Worm (Caenorhabditis elegans) whole organism, L2 larva: ENCODE measurements around the gene rnf-113.
"Not testable (repeated sequence)": the region's sequence is repeated elsewhere in the genome, so short reads cannot be mapped to it uniquely, and the experiment has no call there.

ENCODE experiments used
- C34F6.9 ChIP-seq: fragments of 150-350 bp; optimal IDR thresholded peaks from 2 replicates; lab custom pipeline; 2014; ENCODE audit warnings: missing biosample characterization, missing genetic modification characterization
- F13H6.1 ChIP-seq: sonication (generic microtip); optimal IDR thresholded peaks from 2 replicates; lab custom pipeline; 2016; ENCODE audit warnings: missing genetic modification characterization, missing compliant biosample characterization
- R02D3.7 ChIP-seq: fragments of 150-350 bp; optimal IDR thresholded peaks from 2 replicates; lab custom pipeline; 2014; ENCODE audit warnings: missing biosample characterization, missing genetic modification characterization
- ZK546.5 ChIP-seq: sonication (generic microtip); optimal IDR thresholded peaks from 2 replicates; lab custom pipeline; 2017; ENCODE audit warnings: missing biosample characterization, missing genetic modification characterization
- alr-1 ChIP-seq: fragments of 150-350 bp; optimal IDR thresholded peaks from 2 replicates; lab custom pipeline; 2014; ENCODE audit warnings: missing biosample characterization, missing genetic modification characterization
- aly-2 ChIP-seq: fragments of 150-350 bp; optimal IDR thresholded peaks from 2 replicates; lab custom pipeline; 2014; ENCODE audit warnings: missing biosample characterization, missing genetic modification characterization
- blmp-1 ChIP-seq: sonication (generic microtip); optimal IDR thresholded peaks from 2 replicates; lab custom pipeline; 2017; ENCODE audit warnings: missing genetic modification characterization, mild to moderate bottlenecking, missing compliant biosample characterization, antibody characterized with exemption, moderate library complexity; ENCODE audit not compliant: insufficient read depth
- ceh-16 ChIP-seq: fragments of 150-350 bp; optimal IDR thresholded peaks from 2 replicates; lab custom pipeline; 2014; ENCODE audit warnings: missing biosample characterization, missing genetic modification characterization
- crh-2 ChIP-seq: sonication (generic microtip); optimal IDR thresholded peaks from 2 replicates; lab custom pipeline; 2017; ENCODE audit warnings: missing biosample characterization, missing genetic modification characterization
- egl-27 ChIP-seq: sonication (generic microtip); optimal IDR thresholded peaks from 3 replicates; lab custom pipeline; 2017; ENCODE audit warnings: missing biosample characterization, missing genetic modification reagents, missing genetic modification characterization
- elt-1 ChIP-seq: fragments of 150-350 bp; optimal IDR thresholded peaks from 2 replicates; lab custom pipeline; 2014; ENCODE audit warnings: missing biosample characterization, missing genetic modification characterization
- elt-3 ChIP-seq: sonication (generic microtip); optimal IDR thresholded peaks from 2 replicates; lab custom pipeline; 2017; ENCODE audit warnings: missing biosample characterization, missing genetic modification characterization
- fos-1 ChIP-seq: fragments of 150-350 bp; optimal IDR thresholded peaks from 2 replicates; lab custom pipeline; 2014; ENCODE audit warnings: missing biosample characterization, missing genetic modification characterization
- gmeb-1 ChIP-seq: fragments of 150-350 bp; optimal IDR thresholded peaks from 2 replicates; lab custom pipeline; 2014; ENCODE audit warnings: missing biosample characterization, missing genetic modification characterization
- lin-11 ChIP-seq: fragments of 150-350 bp; sonication (generic microtip); optimal IDR thresholded peaks from 2 replicates; lab custom pipeline; 2014; ENCODE audit warnings: missing biosample characterization, missing genetic modification characterization, inconsistent platforms, mixed read lengths
- lin-13 ChIP-seq: fragments of 150-350 bp; optimal IDR thresholded peaks from 2 replicates; lab custom pipeline; 2014; ENCODE audit warnings: missing biosample characterization, missing genetic modification reagents, missing genetic modification characterization
- lin-39 ChIP-seq: fragments of 150-350 bp; optimal IDR thresholded peaks from 2 replicates; lab custom pipeline; 2014; ENCODE audit warnings: missing biosample characterization, missing genetic modification reagents, missing genetic modification characterization
- lsy-2 ChIP-seq, 2 experiments: fragments of 150-350 bp in 1 of 2; sonication (generic microtip) in 1 of 2; optimal IDR thresholded peaks; 2 replicates each; lab custom pipeline; 2014 to 2017; ENCODE audit warnings: missing biosample characterization in 2 of 2, missing genetic modification characterization in 2 of 2
- mab-5 ChIP-seq: fragments of 150-350 bp; optimal IDR thresholded peaks from 2 replicates; lab custom pipeline; 2014; ENCODE audit warnings: missing biosample characterization, missing genetic modification characterization
- mbf-1 ChIP-seq: sonication (generic microtip); optimal IDR thresholded peaks from 2 replicates; lab custom pipeline; 2017; ENCODE audit warnings: missing biosample characterization, missing genetic modification characterization
- mdl-1 ChIP-seq, 2 experiments: fragments of 150-350 bp in 1 of 2; sonication (generic microtip) in 1 of 2; optimal IDR thresholded peaks; 2 replicates each; lab custom pipeline; 2017; ENCODE audit warnings: missing biosample characterization in 2 of 2, missing genetic modification characterization in 2 of 2
- nhr-10 ChIP-seq: sonication (generic microtip); optimal IDR thresholded peaks from 2 replicates; lab custom pipeline; 2017; ENCODE audit warnings: missing biosample characterization, missing genetic modification characterization
- nhr-11 ChIP-seq: fragments of 150-350 bp; optimal IDR thresholded peaks from 2 replicates; lab custom pipeline; 2014; ENCODE audit warnings: missing biosample characterization, missing genetic modification characterization
- nhr-12 ChIP-seq: fragments of 150-350 bp; optimal IDR thresholded peaks from 2 replicates; lab custom pipeline; 2014; ENCODE audit warnings: missing biosample characterization, missing genetic modification characterization
- nhr-129 ChIP-seq: fragments of 150-350 bp; optimal IDR thresholded peaks from 2 replicates; lab custom pipeline; 2014; ENCODE audit warnings: missing biosample characterization, missing genetic modification characterization
- nhr-21 ChIP-seq: fragments of 150-350 bp; optimal IDR thresholded peaks from 2 replicates; lab custom pipeline; 2014; ENCODE audit warnings: missing biosample characterization, missing genetic modification characterization
- nhr-23 ChIP-seq: fragments of 150-350 bp; optimal IDR thresholded peaks from 2 replicates; lab custom pipeline; 2014; ENCODE audit warnings: missing biosample characterization, missing genetic modification reagents, missing genetic modification characterization
- nhr-25 ChIP-seq: fragments of 150-350 bp; sonication (generic microtip); optimal IDR thresholded peaks from 3 replicates; lab custom pipeline; 2014; ENCODE audit warnings: missing biosample characterization, missing genetic modification characterization
- nhr-6 ChIP-seq: fragments of 150-350 bp; optimal IDR thresholded peaks from 2 replicates; lab custom pipeline; 2014; ENCODE audit warnings: missing biosample characterization, missing genetic modification characterization
- nhr-77 ChIP-seq: fragments of 150-350 bp; optimal IDR thresholded peaks from 2 replicates; lab custom pipeline; 2014; ENCODE audit warnings: missing biosample characterization, missing genetic modification characterization
- sem-4 ChIP-seq: fragments of 150-350 bp; optimal IDR thresholded peaks from 2 replicates; lab custom pipeline; 2014; ENCODE audit warnings: missing biosample characterization, missing genetic modification reagents, missing genetic modification characterization
- sma-3 ChIP-seq: sonication (generic microtip); optimal IDR thresholded peaks from 2 replicates; lab custom pipeline; 2016; ENCODE audit warnings: missing genetic modification reagents, missing genetic modification characterization, missing compliant biosample characterization
- sma-9 ChIP-seq, 2 experiments: fragments of 150-350 bp in 1 of 2; sonication (generic microtip) in 1 of 2; optimal IDR thresholded peaks; 2 replicates each; lab custom pipeline; 2014 to 2016; ENCODE audit warnings: missing genetic modification characterization in 2 of 2, mild to moderate bottlenecking in 1 of 2, missing biosample characterization in 1 of 2, missing compliant biosample characterization in 1 of 2, missing genetic modification reagents in 1 of 2, moderate library complexity in 1 of 2
- unc-39 ChIP-seq: fragments of 150-350 bp; optimal IDR thresholded peaks from 2 replicates; lab custom pipeline; 2014; ENCODE audit warnings: missing biosample characterization, missing genetic modification characterization
- unc-55 ChIP-seq: fragments of 150-350 bp; sonication (generic microtip); optimal IDR thresholded peaks from 3 replicates; lab custom pipeline; 2014; ENCODE audit warnings: missing biosample characterization, missing genetic modification reagents, missing genetic modification characterization
- unc-62 ChIP-seq: fragments of 150-350 bp; optimal IDR thresholded peaks from 2 replicates; lab custom pipeline; 2014; ENCODE audit warnings: missing biosample characterization, missing genetic modification reagents, missing genetic modification characterization
- zag-1 ChIP-seq: fragments of 150-350 bp; optimal IDR thresholded peaks from 2 replicates; lab custom pipeline; 2014; ENCODE audit warnings: missing biosample characterization, missing genetic modification characterization
- ztf-1 ChIP-seq: fragments of 200-800 bp; sonication (Bioruptor generic); conservative IDR thresholded peaks from 2 replicates; pipeline ENCODE4 v1.3.6; 2022; ENCODE audit warnings: missing genetic modification characterization, missing compliant biosample characterization
- ztf-11 ChIP-seq: sonication (generic microtip); optimal IDR thresholded peaks from 2 replicates; lab custom pipeline; 2017; ENCODE audit warnings: missing biosample characterization, missing genetic modification characterization
- ztf-4 ChIP-seq: fragments of 150-350 bp; optimal IDR thresholded peaks from 2 replicates; lab custom pipeline; 2014; ENCODE audit warnings: missing biosample characterization, missing genetic modification characterization

Gene rnf-113

ce11 chrIII:10758422-10758821 lies 982 bp upstream of the rnf-113 start, which contains the start of gene K01G5.10:
Gene K01G5.10 (minus strand): TSS chrIII:10758522.
- TF ChIP-seq ceh-16, result no peak
- no peak for TF ChIP-seq sma-9 (GFP tag; optimal IDR thresholded peaks at IDR 0.05; lab: Kevin White, UChicago)
- no peak for TF ChIP-seq sma-9 (tag; optimal IDR thresholded peaks at IDR 0.05; lab: Kevin White, UChicago)
- no peak for TF ChIP-seq nhr-12 (tag; lab: Kevin White, UChicago)

- TF ChIP-seq nhr-11 (tag; lab: Kevin White, UChicago), result no peak
- no peak for TF ChIP-seq nhr-12 (tag; lab: Kevin White, UChicago)
- TF ChIP-seq nhr-25 (tag; lab: Kevin White, UChicago), result no peak
- TF ChIP-seq fos-1 (tag; lab: Kevin White, UChicago), result no peak
- no peak for TF ChIP-seq mbf-1 (tag; lab: Kevin White, UChicago)
- no peak for TF ChIP-seq nhr-23 (tag; lab: Kevin White, UChicago)
- no peak for TF ChIP-seq ztf-4
- no peak for TF ChIP-seq unc-62 (GFP tag; lab: Kevin White, UChicago)
- TF ChIP-seq ceh-16, result no peak
- no peak for TF ChIP-seq nhr-129
- TF ChIP-seq mdl-1 (tag; optimal IDR thresholded peaks at IDR 0.05; lab: Kevin White, UChicago), result no peak
- TF ChIP-seq C34F6.9 (tag; lab: Kevin White, UChicago), result no peak
- TF ChIP-seq unc-39 (tag; lab: Kevin White, UChicago), result no peak
- TF ChIP-seq elt-1 (tag; lab: Kevin White, UChicago), result no peak
These were observed 1.9 kb downstream of the rnf-113 start, which contains the start of gene hpl-2 for ce11 chrIII:10755480-10756066. Gene hpl-2 (minus strand): TSS chrIII:10755530.

ce11 chrIII:10754379-10754778 lies 3.1 kb downstream of the rnf-113 start:
- TF ChIP-seq lin-13 (no peak), gmeb-1 (tag; lab: Kevin White, UChicago) (peak; percentile 66)

- TF ChIP-seq crh-2, alr-1, mbf-1 (tag; lab: Kevin White, UChicago): not testable (repeated sequence)
These were observed 7.4 kb downstream of the rnf-113 start, which contains the start of gene enu-3.6 for ce11 chrIII:10750043-10750442. Gene enu-3.6 (plus strand): TSS chrIII:10750434.

- TF ChIP-seq nhr-6 (no peak), elt-3 (tag; lab: Kevin White, UChicago) (no peak), mab-5 (tag; lab: Kevin White, UChicago) (peak; percentile 7), ztf-1 (GFP tag; lab: Robert Waterston, UW) (no peak), unc-39 (tag; lab: Kevin White, UChicago) (no peak), unc-55 (GFP tag; lab: Kevin White, UChicago) (peak; percentile 90), lin-11 (tag; lab: Kevin White, UChicago) (peak; percentile 44), mdl-1 (tag; optimal IDR thresholded peaks at IDR 0.05; lab: Kevin White, UChicago) (peak in 1 of 2 experiments; percentile 20), ztf-11 (tag; lab: Kevin White, UChicago) (no peak), lin-39 (tag; lab: Kevin White, UChicago) (no peak), alr-1 (tag; lab: Kevin White, UChicago) (no peak), C34F6.9 (tag; lab: Kevin White, UChicago) (peak; percentile 90), F13H6.1 (tag; lab: Kevin White, UChicago) (peak; percentile 43), lsy-2 (tag; optimal IDR thresholded peaks at IDR 0.05; lab: Kevin White, UChicago) (peak; percentile 50 to 86), ZK546.5 (tag; lab: Kevin White, UChicago) (no peak), nhr-10 (tag; lab: Kevin White, UChicago) (no peak), fos-1 (tag; lab: Kevin White, UChicago) (peak; percentile 58), blmp-1 (peak; percentile 35), zag-1 (tag; lab: Kevin White, UChicago) (no peak), crh-2 (tag; lab: Kevin White, UChicago) (peak; percentile 78), lin-13 (peak; percentile 75), ceh-16 (peak; percentile 5), gmeb-1 (tag; lab: Kevin White, UChicago) (peak; percentile 67), nhr-21 (tag; lab: Kevin White, UChicago) (peak; percentile 48), aly-2 (tag; lab: Kevin White, UChicago) (no peak), nhr-77 (tag; lab: Kevin White, UChicago) (no peak), nhr-129 (peak; percentile 79), R02D3.7 (no peak), egl-27 (no peak), sma-3 (GFP tag; lab: Kevin White, UChicago) (peak; percentile 10), nhr-25 (tag; lab: Kevin White, UChicago) (peak; percentile 77), sem-4 (tag; lab: Kevin White, UChicago) (peak; percentile 29)
These were observed 9.6 kb downstream of the rnf-113 start, which contains the start of the genes ran-1 and dkc-1 for ce11 chrIII:10747620-10748479. Gene ran-1 (minus strand): TSS chrIII:10747728. Gene dkc-1 (plus strand): TSS chrIII:10748429.
